Fruit fly (Drosophila melanogaster) S2 (cell line): Measurements from ENCODE around the gene PGRP-LF.

Source experiments
- CG8478 ChIP-seq: fragments of >200 bp; optimal IDR thresholded peaks from 2 replicates; lab custom pipeline; 2018
- CTCF ChIP-seq, 2 experiments: fragments of >200 bp; optimal IDR thresholded peaks; 2 replicates each; lab custom pipeline; 2018

DNA sequence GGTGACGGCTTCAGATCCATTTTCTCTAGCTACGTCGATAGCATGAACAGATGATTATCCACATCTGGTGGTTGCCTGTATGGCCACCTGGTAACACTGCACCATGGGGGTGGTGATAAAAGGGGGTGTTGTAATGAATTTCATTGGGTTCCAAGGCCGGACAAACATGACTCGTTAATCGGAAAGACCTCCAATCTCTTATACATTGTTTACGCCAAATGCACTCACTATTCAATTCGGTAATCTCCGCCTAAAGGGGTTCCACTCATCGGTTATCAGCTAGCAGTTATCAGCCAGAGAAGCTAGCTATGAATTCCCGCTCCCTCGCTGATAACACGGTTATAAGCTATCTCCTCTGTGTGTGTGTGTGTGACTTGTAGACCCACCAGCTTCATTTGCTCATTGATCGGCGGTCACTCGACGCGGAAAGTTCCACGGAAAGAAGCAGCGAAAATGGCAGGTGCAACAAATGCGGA lies 10.8 kb downstream of the PGRP-LF start, which contains the start of gene Pdxk:
- TF ChIP-seq CG8478 (lab: Kevin White, UChicago), result no peak
- TF ChIP-seq CTCF (optimal IDR thresholded peaks at IDR 0.05; lab: Kevin White, UChicago), result no peak
